Worm (Caenorhabditis elegans) whole organism, L2 larva: ENCODE results near the gene Y43F4B.10.

Experiments
- C34F6.9 ChIP-seq: fragments of 150-350 bp; optimal IDR thresholded peaks from 2 replicates; lab custom pipeline; 2014; ENCODE audit warnings: missing biosample characterization, missing genetic modification characterization
- F13H6.1 ChIP-seq: sonication (generic microtip); optimal IDR thresholded peaks from 2 replicates; lab custom pipeline; 2016; ENCODE audit warnings: missing genetic modification characterization, missing compliant biosample characterization
- R02D3.7 ChIP-seq: fragments of 150-350 bp; optimal IDR thresholded peaks from 2 replicates; lab custom pipeline; 2014; ENCODE audit warnings: missing biosample characterization, missing genetic modification characterization
- Y55F3AM.14 ChIP-seq: fragments of 200-800 bp; sonication (Bioruptor generic); optimal IDR thresholded peaks from 2 replicates; lab custom pipeline; 2018; ENCODE audit warnings: mild to moderate bottlenecking, missing genetic modification characterization, missing compliant biosample characterization
- ZK546.5 ChIP-seq: sonication (generic microtip); optimal IDR thresholded peaks from 2 replicates; lab custom pipeline; 2017; ENCODE audit warnings: missing biosample characterization, missing genetic modification characterization
- alr-1 ChIP-seq: fragments of 150-350 bp; optimal IDR thresholded peaks from 2 replicates; lab custom pipeline; 2014; ENCODE audit warnings: missing biosample characterization, missing genetic modification characterization
- aly-2 ChIP-seq: fragments of 150-350 bp; optimal IDR thresholded peaks from 2 replicates; lab custom pipeline; 2014; ENCODE audit warnings: missing biosample characterization, missing genetic modification characterization
- ama-1 ChIP-seq: fragments of 150-350 bp; optimal IDR thresholded peaks from 2 replicates; lab custom pipeline; 2018; ENCODE audit warnings: inconsistent platforms
- ceh-16 ChIP-seq: fragments of 150-350 bp; optimal IDR thresholded peaks from 2 replicates; lab custom pipeline; 2014; ENCODE audit warnings: missing biosample characterization, missing genetic modification characterization
- ceh-82 ChIP-seq: fragments of 150-350 bp; optimal IDR thresholded peaks from 2 replicates; lab custom pipeline; 2014; ENCODE audit warnings: missing biosample characterization, missing genetic modification characterization
- crh-2 ChIP-seq: sonication (generic microtip); optimal IDR thresholded peaks from 2 replicates; lab custom pipeline; 2017; ENCODE audit warnings: missing biosample characterization, missing genetic modification characterization
- dmd-4 ChIP-seq: sonication (generic microtip); optimal IDR thresholded peaks from 2 replicates; lab custom pipeline; 2017; ENCODE audit warnings: missing biosample characterization, missing genetic modification characterization
- egl-27 ChIP-seq: sonication (generic microtip); optimal IDR thresholded peaks from 3 replicates; lab custom pipeline; 2017; ENCODE audit warnings: missing biosample characterization, missing genetic modification reagents, missing genetic modification characterization
- elt-1 ChIP-seq: fragments of 150-350 bp; optimal IDR thresholded peaks from 2 replicates; lab custom pipeline; 2014; ENCODE audit warnings: missing biosample characterization, missing genetic modification characterization
- elt-3 ChIP-seq: sonication (generic microtip); optimal IDR thresholded peaks from 2 replicates; lab custom pipeline; 2017; ENCODE audit warnings: missing biosample characterization, missing genetic modification characterization
- gmeb-1 ChIP-seq: fragments of 150-350 bp; optimal IDR thresholded peaks from 2 replicates; lab custom pipeline; 2014; ENCODE audit warnings: missing biosample characterization, missing genetic modification characterization
- lin-11 ChIP-seq: fragments of 150-350 bp; sonication (generic microtip); optimal IDR thresholded peaks from 2 replicates; lab custom pipeline; 2014; ENCODE audit warnings: missing biosample characterization, missing genetic modification characterization, inconsistent platforms, mixed read lengths
- lin-39 ChIP-seq: fragments of 150-350 bp; optimal IDR thresholded peaks from 2 replicates; lab custom pipeline; 2014; ENCODE audit warnings: missing biosample characterization, missing genetic modification reagents, missing genetic modification characterization
- lsy-2 ChIP-seq, 2 experiments: fragments of 150-350 bp in 1 of 2; sonication (generic microtip) in 1 of 2; optimal IDR thresholded peaks; 2 replicates each; lab custom pipeline; 2014 to 2017; ENCODE audit warnings: missing biosample characterization in 2 of 2, missing genetic modification characterization in 2 of 2
- mab-5 ChIP-seq: fragments of 150-350 bp; optimal IDR thresholded peaks from 2 replicates; lab custom pipeline; 2014; ENCODE audit warnings: missing biosample characterization, missing genetic modification characterization
- mbf-1 ChIP-seq: sonication (generic microtip); optimal IDR thresholded peaks from 2 replicates; lab custom pipeline; 2017; ENCODE audit warnings: missing biosample characterization, missing genetic modification characterization
- mdl-1 ChIP-seq, 2 experiments: fragments of 150-350 bp in 1 of 2; sonication (generic microtip) in 1 of 2; optimal IDR thresholded peaks; 2 replicates each; lab custom pipeline; 2017; ENCODE audit warnings: missing biosample characterization in 2 of 2, missing genetic modification characterization in 2 of 2
- nhr-10 ChIP-seq: sonication (generic microtip); optimal IDR thresholded peaks from 2 replicates; lab custom pipeline; 2017; ENCODE audit warnings: missing biosample characterization, missing genetic modification characterization
- nhr-11 ChIP-seq: fragments of 150-350 bp; optimal IDR thresholded peaks from 2 replicates; lab custom pipeline; 2014; ENCODE audit warnings: missing biosample characterization, missing genetic modification characterization
- nhr-12 ChIP-seq: fragments of 150-350 bp; optimal IDR thresholded peaks from 2 replicates; lab custom pipeline; 2014; ENCODE audit warnings: missing biosample characterization, missing genetic modification characterization
- nhr-129 ChIP-seq: fragments of 150-350 bp; optimal IDR thresholded peaks from 2 replicates; lab custom pipeline; 2014; ENCODE audit warnings: missing biosample characterization, missing genetic modification characterization
- nhr-21 ChIP-seq: fragments of 150-350 bp; optimal IDR thresholded peaks from 2 replicates; lab custom pipeline; 2014; ENCODE audit warnings: missing biosample characterization, missing genetic modification characterization
- nhr-23 ChIP-seq: fragments of 150-350 bp; optimal IDR thresholded peaks from 2 replicates; lab custom pipeline; 2014; ENCODE audit warnings: missing biosample characterization, missing genetic modification reagents, missing genetic modification characterization
- nhr-237 ChIP-seq: fragments of 150-350 bp; optimal IDR thresholded peaks from 2 replicates; lab custom pipeline; 2014; ENCODE audit warnings: missing biosample characterization, missing genetic modification characterization
- nhr-25 ChIP-seq: fragments of 150-350 bp; sonication (generic microtip); optimal IDR thresholded peaks from 3 replicates; lab custom pipeline; 2014; ENCODE audit warnings: missing biosample characterization, missing genetic modification characterization
- nhr-6 ChIP-seq: fragments of 150-350 bp; optimal IDR thresholded peaks from 2 replicates; lab custom pipeline; 2014; ENCODE audit warnings: missing biosample characterization, missing genetic modification characterization
- nhr-77 ChIP-seq: fragments of 150-350 bp; optimal IDR thresholded peaks from 2 replicates; lab custom pipeline; 2014; ENCODE audit warnings: missing biosample characterization, missing genetic modification characterization
- peb-1 ChIP-seq: fragments of 150-350 bp; optimal IDR thresholded peaks from 2 replicates; lab custom pipeline; 2014; ENCODE audit warnings: missing biosample characterization, missing genetic modification characterization
- sem-4 ChIP-seq: fragments of 150-350 bp; optimal IDR thresholded peaks from 2 replicates; lab custom pipeline; 2014; ENCODE audit warnings: missing biosample characterization, missing genetic modification reagents, missing genetic modification characterization
- skn-1 ChIP-seq: sonication (generic microtip); optimal IDR thresholded peaks from 2 replicates; lab custom pipeline; 2017; ENCODE audit warnings: missing biosample characterization, missing genetic modification characterization
- sma-9 ChIP-seq, 2 experiments: fragments of 150-350 bp in 1 of 2; sonication (generic microtip) in 1 of 2; optimal IDR thresholded peaks; 2 replicates each; lab custom pipeline; 2014 to 2016; ENCODE audit warnings: missing genetic modification characterization in 2 of 2, mild to moderate bottlenecking in 1 of 2, missing biosample characterization in 1 of 2, missing compliant biosample characterization in 1 of 2, missing genetic modification reagents in 1 of 2, moderate library complexity in 1 of 2
- snpc-4 ChIP-seq: fragments of 150-350 bp; optimal IDR thresholded peaks from 2 replicates; lab custom pipeline; 2014; ENCODE audit warnings: missing biosample characterization, missing genetic modification characterization
- unc-39 ChIP-seq: fragments of 150-350 bp; optimal IDR thresholded peaks from 2 replicates; lab custom pipeline; 2014; ENCODE audit warnings: missing biosample characterization, missing genetic modification characterization
- unc-55 ChIP-seq: fragments of 150-350 bp; sonication (generic microtip); optimal IDR thresholded peaks from 3 replicates; lab custom pipeline; 2014; ENCODE audit warnings: missing biosample characterization, missing genetic modification reagents, missing genetic modification characterization
- unc-62 ChIP-seq: fragments of 150-350 bp; optimal IDR thresholded peaks from 2 replicates; lab custom pipeline; 2014; ENCODE audit warnings: missing biosample characterization, missing genetic modification reagents, missing genetic modification characterization
- zag-1 ChIP-seq: fragments of 150-350 bp; optimal IDR thresholded peaks from 2 replicates; lab custom pipeline; 2014; ENCODE audit warnings: missing biosample characterization, missing genetic modification characterization
- ztf-1 ChIP-seq: fragments of 200-800 bp; sonication (Bioruptor generic); conservative IDR thresholded peaks from 2 replicates; pipeline ENCODE4 v1.3.6; 2022; ENCODE audit warnings: missing genetic modification characterization, missing compliant biosample characterization
- ztf-11 ChIP-seq: sonication (generic microtip); optimal IDR thresholded peaks from 2 replicates; lab custom pipeline; 2017; ENCODE audit warnings: missing biosample characterization, missing genetic modification characterization
- ztf-4 ChIP-seq: fragments of 150-350 bp; optimal IDR thresholded peaks from 2 replicates; lab custom pipeline; 2014; ENCODE audit warnings: missing biosample characterization, missing genetic modification characterization

Y43F4B.10 gene

DNA sequence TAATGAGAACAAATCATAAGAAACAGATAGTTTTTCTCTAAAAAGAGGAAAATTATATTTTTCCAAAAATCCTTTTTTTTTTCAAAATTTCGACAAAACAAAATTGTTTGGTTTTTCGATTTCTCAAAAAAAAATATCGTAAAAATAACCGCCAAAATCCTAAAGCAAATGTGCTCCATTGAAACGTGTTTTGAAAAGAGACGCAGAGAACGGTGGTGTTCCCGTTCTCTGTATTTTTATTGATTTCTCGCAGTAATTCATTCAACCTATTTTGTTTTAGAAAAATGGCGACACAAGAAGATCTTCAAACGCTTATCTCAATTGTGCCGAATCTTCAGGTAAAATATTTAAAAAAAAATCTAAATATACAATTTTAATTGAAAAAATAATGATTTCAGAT is at the start of gene Y43F4B.10:
Y43F4B.10 (plus strand) TSS at position 281 of the 400 bp plus-strand sequence.
- TF ChIP-seq ceh-16 (no peak), snpc-4 (tag; lab: Kevin White, UChicago) (no peak), mab-5 (tag; lab: Kevin White, UChicago) (no peak), unc-55 (peak; percentile 74), nhr-23 (no peak), lin-39 (no peak), C34F6.9 (tag; lab: Kevin White, UChicago) (peak; percentile 64), gmeb-1 (tag; lab: Kevin White, UChicago) (peak; percentile 8), nhr-21 (tag; lab: Kevin White, UChicago) (no peak), F13H6.1 (tag; lab: Kevin White, UChicago) (no peak), Y55F3AM.14 (GFP tag; lab: Kevin White, UChicago) (no peak), nhr-129 (tag; lab: Kevin White, UChicago) (peak; percentile 14), skn-1 (tag; lab: Kevin White, UChicago) (no peak), lsy-2 (tag; optimal IDR thresholded peaks at IDR 0.05; lab: Kevin White, UChicago) (peak in 1 of 2 experiments; percentile 60), crh-2 (tag; lab: Kevin White, UChicago) (peak; percentile 27), nhr-12 (no peak), unc-62 (no peak), aly-2 (tag; lab: Kevin White, UChicago) (no peak)
- TF ChIP-seq, all 48 proteins: peak for 6

DNA sequence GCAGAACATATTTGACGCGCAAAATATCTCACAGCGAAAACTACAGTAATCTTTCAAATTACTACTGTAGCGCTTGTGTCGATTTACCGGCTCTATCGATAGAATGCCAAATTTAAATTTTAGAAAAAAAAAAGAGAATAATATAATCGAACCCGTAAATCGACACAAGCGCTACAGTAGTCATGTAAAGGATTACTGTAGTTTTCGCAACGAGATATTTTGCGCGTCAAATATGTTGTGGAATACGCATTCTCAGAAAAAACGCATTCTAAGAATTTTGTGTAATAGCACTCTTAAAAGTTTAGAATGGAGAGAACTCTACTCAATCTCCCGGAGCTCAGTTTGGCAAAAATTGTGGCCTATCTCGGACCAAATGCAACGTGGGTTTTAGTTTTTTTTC is 48.3 kb upstream of the Y43F4B.10 start, which contains the start of gene F56A8.5:
F56A8.5 (plus strand) TSS at position 301 of the 400 bp plus-strand sequence.
- TF ChIP-seq Y55F3AM.14 (GFP tag; lab: Kevin White, UChicago) (no peak), lsy-2 (tag; optimal IDR thresholded peaks at IDR 0.05; lab: Kevin White, UChicago) (no peak), ZK546.5 (tag; lab: Kevin White, UChicago) (no peak), nhr-12 (no peak), gmeb-1 (tag; lab: Kevin White, UChicago) (no peak), dmd-4 (tag; lab: Kevin White, UChicago) (no peak), sem-4 (tag; lab: Kevin White, UChicago) (no peak), ceh-82 (tag; lab: Kevin White, UChicago) (no peak), nhr-237 (no peak), nhr-77 (tag; lab: Kevin White, UChicago) (no peak), nhr-25 (tag; lab: Kevin White, UChicago) (no peak), mbf-1 (tag; lab: Kevin White, UChicago) (no peak)

DNA sequence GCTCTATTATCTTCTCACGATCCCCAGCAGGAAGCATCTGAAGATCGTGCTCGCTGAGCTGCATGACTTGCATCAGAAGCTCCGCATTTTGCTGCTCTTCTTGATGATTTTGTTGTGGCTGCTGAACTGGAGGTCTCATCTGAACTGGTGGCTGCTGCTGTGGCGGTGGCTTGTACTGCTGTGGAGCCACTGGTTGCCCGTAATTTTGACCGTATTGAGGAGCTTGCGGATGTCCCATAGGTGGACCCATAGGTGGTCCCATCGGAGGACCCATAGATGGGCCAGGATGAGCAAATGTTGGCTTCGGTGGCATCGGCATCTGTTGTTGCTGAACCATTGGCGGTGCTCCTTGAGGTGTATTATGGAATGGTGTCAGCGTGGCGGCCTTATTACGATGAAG is 46.8 kb upstream of the Y43F4B.10 start:
- TF ChIP-seq zag-1 (tag; lab: Kevin White, UChicago) (no peak), mbf-1 (tag; lab: Kevin White, UChicago) (no peak), nhr-10 (tag; lab: Kevin White, UChicago) (no peak), ZK546.5 (tag; lab: Kevin White, UChicago) (no peak), lsy-2 (tag; optimal IDR thresholded peaks at IDR 0.05; lab: Kevin White, UChicago) (no peak), ztf-11 (tag; lab: Kevin White, UChicago) (no peak), nhr-129 (tag; lab: Kevin White, UChicago) (no peak)
- TF ChIP-seq, all 48 proteins: peak for 0

DNA sequence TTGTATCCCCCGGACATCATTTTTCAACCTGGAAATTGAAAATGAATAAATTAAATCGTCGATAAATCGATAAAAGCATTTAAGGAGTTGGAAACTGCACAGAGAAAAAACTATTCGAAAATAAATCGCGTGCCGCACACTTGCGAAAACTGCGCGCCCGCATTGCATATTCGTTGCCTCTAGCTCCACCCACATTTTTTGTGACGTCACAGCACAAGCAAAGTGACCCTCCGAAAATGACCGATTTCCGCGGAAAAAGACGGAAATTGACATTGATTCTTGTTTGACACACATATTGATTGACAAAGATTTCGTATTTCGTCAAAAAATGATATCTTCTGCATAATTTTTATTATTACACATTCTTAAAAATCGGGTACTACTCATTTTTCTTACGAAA is 45.0 kb upstream of the Y43F4B.10 start, which contains the start of gene cpf-2:
cpf-2 (minus strand) TSS at position 28 of the 400 bp plus-strand sequence.
- TF ChIP-seq mdl-1 (tag; optimal IDR thresholded peaks at IDR 0.05; lab: Kevin White, UChicago), result no peak
- no peak for TF ChIP-seq ama-1 (lab: Kevin White, UChicago)
- TF ChIP-seq lin-11 (tag; lab: Kevin White, UChicago), result peak; percentile 82
- peak; percentile 71 for TF ChIP-seq nhr-25 (tag; lab: Kevin White, UChicago)
- no peak for TF ChIP-seq ztf-4
- no peak for TF ChIP-seq ztf-1 (GFP tag; lab: Robert Waterston, UW)
- no peak for TF ChIP-seq lin-39
- peak; percentile 78 for TF ChIP-seq unc-55
- TF ChIP-seq zag-1 (tag; lab: Kevin White, UChicago), result no peak
- peak; percentile 70 for TF ChIP-seq ceh-16
- no peak for TF ChIP-seq dmd-4 (tag; lab: Kevin White, UChicago)
- peak; percentile 3 for TF ChIP-seq ztf-11 (tag; lab: Kevin White, UChicago)
- no peak for TF ChIP-seq nhr-11 (tag; lab: Kevin White, UChicago)
- peak; percentile 84 for TF ChIP-seq nhr-129 (tag; lab: Kevin White, UChicago)
- no peak for TF ChIP-seq nhr-237
- TF ChIP-seq alr-1 (tag; lab: Kevin White, UChicago), result no peak
- no peak for TF ChIP-seq peb-1 (tag; lab: Kevin White, UChicago)
- no peak for TF ChIP-seq mbf-1 (tag; lab: Kevin White, UChicago)
- TF ChIP-seq nhr-12, result no peak
- no peak for TF ChIP-seq nhr-23
- TF ChIP-seq R02D3.7, result no peak
- no peak for TF ChIP-seq elt-3
- TF ChIP-seq nhr-6 (tag; lab: Kevin White, UChicago), result peak; percentile 43
- peak; percentile 66 to 83 for TF ChIP-seq lsy-2 (tag; optimal IDR thresholded peaks at IDR 0.05; lab: Kevin White, UChicago)
- TF ChIP-seq unc-39 (tag; lab: Kevin White, UChicago), result no peak
- peak; percentile 74 for TF ChIP-seq sem-4 (tag; lab: Kevin White, UChicago)
- no peak for TF ChIP-seq unc-62
- TF ChIP-seq sma-9 (GFP tag; optimal IDR thresholded peaks at IDR 0.05; lab: Kevin White, UChicago), result peak; percentile 74
- TF ChIP-seq sma-9 (tag; optimal IDR thresholded peaks at IDR 0.05; lab: Kevin White, UChicago), result no peak
- TF ChIP-seq gmeb-1 (tag; lab: Kevin White, UChicago), result peak; percentile 85
- TF ChIP-seq C34F6.9 (tag; lab: Kevin White, UChicago), result peak; percentile 80
- no peak for TF ChIP-seq ZK546.5 (tag; lab: Kevin White, UChicago)
- TF ChIP-seq aly-2 (tag; lab: Kevin White, UChicago), result no peak
- no peak for TF ChIP-seq egl-27 (tag; lab: Kevin White, UChicago)
- TF ChIP-seq elt-1, result no peak
- peak; percentile 82 for TF ChIP-seq crh-2 (tag; lab: Kevin White, UChicago)
- peak; percentile 8 for TF ChIP-seq nhr-77 (tag; lab: Kevin White, UChicago)
